Fruit fly (Drosophila melanogaster) Kc167 (cell line): ENCODE measurements around the gene Epp.

Experiments used
- Sin3A ChIP-seq: fragments of >200 bp; optimal IDR thresholded peaks from 2 replicates; lab custom pipeline; 2018; ENCODE audit warnings: missing external identifiers
- h ChIP-seq: fragments of >200 bp; optimal IDR thresholded peaks from 3 replicates; lab custom pipeline; 2018; ENCODE audit warnings: missing external identifiers
- psq ChIP-seq: fragments of >200 bp; optimal IDR thresholded peaks from 2 replicates; lab custom pipeline; 2017; ENCODE audit warnings: missing external identifiers

DNA sequence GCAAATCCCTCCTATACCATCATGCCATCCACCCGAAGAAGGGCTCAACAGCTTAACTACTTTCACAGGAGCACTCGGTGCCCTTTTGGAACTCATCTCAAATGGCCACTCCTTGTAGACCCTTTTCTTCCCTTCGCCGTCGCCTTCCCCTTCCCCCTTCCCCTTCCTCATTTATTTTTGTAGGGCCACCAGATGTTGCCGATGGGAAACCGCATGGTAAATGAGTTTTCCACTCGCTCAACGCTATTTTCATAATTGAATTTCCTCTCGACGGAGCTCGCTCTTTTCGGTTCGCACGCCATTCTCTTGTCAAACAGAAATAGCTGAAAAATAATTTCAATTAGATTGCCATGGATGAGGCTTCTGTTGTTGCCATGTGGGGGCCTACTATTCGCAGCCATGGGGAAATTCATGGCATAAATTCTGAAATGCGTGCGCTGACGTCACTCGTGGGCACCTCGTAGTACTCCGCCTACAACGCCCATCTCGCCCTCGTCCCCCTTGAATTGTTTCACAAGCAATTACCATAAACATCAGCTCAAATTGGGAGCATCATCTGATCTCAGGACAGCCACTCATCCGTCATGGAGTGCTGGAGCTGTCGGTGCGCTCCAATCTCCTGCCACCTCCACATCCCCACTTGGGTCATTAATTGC is 19.4 kb upstream of the Epp start:
- TF ChIP-seq Sin3A (lab: Kevin White, UChicago) (no peak), h (no peak), psq (lab: Kevin White, UChicago) (no peak)
